Fruit fly (Drosophila melanogaster) whole organism, prepupa: Measurements from ENCODE around the gene CG7900.

ENCODE experiments used
- Blimp-1 ChIP-seq: fragments of 200-800 bp; sonication (Bioruptor generic); optimal IDR thresholded peaks from 3 replicates; lab custom pipeline; 2017; ENCODE audit warnings: missing biosample characterization, missing genetic modification characterization, mild to moderate bottlenecking, moderate library complexity, missing genetic modification reagents
- CG10631 ChIP-seq: fragments of 200-800 bp; sonication (Bioruptor generic); optimal IDR thresholded peaks from 2 replicates; lab custom pipeline; 2016; ENCODE audit warnings: missing biosample characterization, missing genetic modification characterization
- CG10669 ChIP-seq: fragments of 200-800 bp; sonication (Bioruptor generic); optimal IDR thresholded peaks from 3 replicates; lab custom pipeline; 2018; ENCODE audit warnings: missing biosample characterization, mild to moderate bottlenecking, missing genetic modification characterization, moderate library complexity
- CG11762 ChIP-seq: fragments of 200-800 bp; sonication (Bioruptor generic); optimal IDR thresholded peaks from 3 replicates; lab custom pipeline; 2016; ENCODE audit warnings: missing biosample characterization, missing genetic modification characterization; ENCODE audit not compliant: insufficient read depth
- CG11902 ChIP-seq: fragments of 200-800 bp; sonication (Bioruptor generic); optimal IDR thresholded peaks from 3 replicates; lab custom pipeline; 2016; ENCODE audit warnings: missing biosample characterization, missing genetic modification characterization
- CG15336 ChIP-seq: fragments of 200-800 bp; sonication (Bioruptor generic); IDR thresholded peaks from 2 replicates; pipeline ENCODE4 v1.3.6; 2022; ENCODE audit warnings: missing biosample characterization, missing genetic modification characterization
- CG1621 ChIP-seq: fragments of 200-800 bp; sonication (Bioruptor generic); optimal IDR thresholded peaks from 3 replicates; lab custom pipeline; 2018; ENCODE audit warnings: missing biosample characterization, mild to moderate bottlenecking, missing genetic modification characterization
- CG16779 ChIP-seq: fragments of 200-800 bp; sonication (Bioruptor generic); optimal IDR thresholded peaks from 3 replicates; lab custom pipeline; 2017; ENCODE audit warnings: missing biosample characterization, mild to moderate bottlenecking, missing genetic modification characterization
- CG3032 ChIP-seq: fragments of 200-800 bp; optimal IDR thresholded peaks from 2 replicates; lab custom pipeline; 2019; ENCODE audit warnings: missing biosample characterization, mild to moderate bottlenecking, missing genetic modification characterization, moderate library complexity
- CG31627 ChIP-seq: fragments of 200-800 bp; sonication (Bioruptor generic); optimal IDR thresholded peaks from 3 replicates; lab custom pipeline; 2016; ENCODE audit warnings: missing biosample characterization, missing genetic modification characterization
- CG32006 ChIP-seq: fragments of 200-800 bp; sonication (Bioruptor generic); optimal IDR thresholded peaks from 3 replicates; lab custom pipeline; 2017; ENCODE audit warnings: missing biosample characterization, mild to moderate bottlenecking, missing genetic modification characterization
- CG34406 ChIP-seq: fragments of 200-800 bp; sonication (Bioruptor generic); optimal IDR thresholded peaks from 3 replicates; lab custom pipeline; 2016; ENCODE audit warnings: missing biosample characterization, missing genetic modification characterization
- CG3919 ChIP-seq: fragments of 200-800 bp; sonication (Bioruptor generic); optimal IDR thresholded peaks from 3 replicates; lab custom pipeline; 2016; ENCODE audit warnings: missing biosample characterization, missing genetic modification characterization
- CG4318 ChIP-seq: fragments of 200-800 bp; sonication (Bioruptor generic); optimal IDR thresholded peaks from 3 replicates; lab custom pipeline; 2017; ENCODE audit warnings: missing biosample characterization, mild to moderate bottlenecking, missing genetic modification characterization
- CG6163 ChIP-seq: fragments of 200-800 bp; sonication (Bioruptor generic); IDR thresholded peaks from 3 replicates; pipeline ENCODE4 v1.3.6; 2022; ENCODE audit warnings: missing biosample characterization, missing genetic modification characterization
- CG6276 ChIP-seq: fragments of 200-800 bp; sonication (Bioruptor generic); optimal IDR thresholded peaks from 2 replicates; lab custom pipeline; 2017; ENCODE audit warnings: missing biosample characterization, mild to moderate bottlenecking, missing genetic modification characterization
- CG6792 ChIP-seq: fragments of 200-800 bp; sonication (Bioruptor generic); optimal IDR thresholded peaks from 3 replicates; lab custom pipeline; 2016; ENCODE audit warnings: missing biosample characterization, missing genetic modification characterization
- CG6808 ChIP-seq: fragments of 200-800 bp; sonication (Bioruptor generic); optimal IDR thresholded peaks from 3 replicates; lab custom pipeline; 2017; ENCODE audit warnings: missing biosample characterization, missing genetic modification characterization, mild to moderate bottlenecking, moderate library complexity, missing genetic modification reagents
- CG6854 ChIP-seq: fragments of 200-800 bp; sonication (Bioruptor generic); optimal IDR thresholded peaks from 2 replicates; lab custom pipeline; 2017; ENCODE audit warnings: missing biosample characterization, mild to moderate bottlenecking, missing genetic modification characterization
- CG7368 ChIP-seq: fragments of 200-800 bp; sonication (Bioruptor generic); optimal IDR thresholded peaks from 3 replicates; lab custom pipeline; 2016; ENCODE audit warnings: missing biosample characterization, missing genetic modification characterization
- CG8119 ChIP-seq: fragments of 200-800 bp; sonication (Bioruptor generic); IDR thresholded peaks from 3 replicates; pipeline ENCODE4 v1.3.6; 2022; ENCODE audit warnings: missing biosample characterization, missing genetic modification characterization
- CG8319 ChIP-seq: fragments of 200-800 bp; sonication (Bioruptor generic); optimal IDR thresholded peaks from 3 replicates; lab custom pipeline; 2016; ENCODE audit warnings: missing biosample characterization, missing genetic modification characterization
- CG8632 ChIP-seq: fragments of 200-800 bp; sonication (Bioruptor generic); optimal IDR thresholded peaks from 3 replicates; lab custom pipeline; 2016; ENCODE audit warnings: missing biosample characterization, missing genetic modification characterization
- CG9139 ChIP-seq: fragments of 200-800 bp; sonication (Bioruptor generic); optimal IDR thresholded peaks from 3 replicates; lab custom pipeline; 2017; ENCODE audit warnings: missing biosample characterization, mild to moderate bottlenecking, missing genetic modification characterization
- Eip75B ChIP-seq: fragments of 200-800 bp; sonication (Bioruptor generic); optimal IDR thresholded peaks from 3 replicates; lab custom pipeline; 2016; ENCODE audit warnings: missing biosample characterization, missing genetic modification characterization
- Ets96B ChIP-seq: fragments of 200-800 bp; optimal IDR thresholded peaks from 2 replicates; lab custom pipeline; 2019; ENCODE audit warnings: missing biosample characterization, mild to moderate bottlenecking, missing genetic modification characterization, moderate library complexity
- Gug ChIP-seq: fragments of 200-800 bp; sonication (Bioruptor generic); IDR thresholded peaks from 2 replicates; pipeline ENCODE4 v1.3.6; 2022; ENCODE audit warnings: missing biosample characterization, missing genetic modification characterization
- Hr38 ChIP-seq: sonication (Bioruptor generic); optimal IDR thresholded peaks from 2 replicates; lab custom pipeline; 2016; ENCODE audit warnings: missing biosample characterization, missing genetic modification characterization
- Hr39 ChIP-seq: fragments of 200-800 bp; sonication (Bioruptor generic); optimal IDR thresholded peaks from 2 replicates; lab custom pipeline; 2016; ENCODE audit warnings: missing biosample characterization, missing genetic modification characterization
- Met ChIP-seq: fragments of 200-800 bp; sonication (Bioruptor generic); optimal IDR thresholded peaks from 3 replicates; lab custom pipeline; 2016; ENCODE audit warnings: missing biosample characterization, missing genetic modification characterization
- Smox ChIP-seq: fragments of 200-800 bp; sonication (Bioruptor generic); optimal IDR thresholded peaks from 3 replicates; lab custom pipeline; 2016; ENCODE audit warnings: missing biosample characterization, missing genetic modification characterization
- Sox14 ChIP-seq: fragments of 200-800 bp; sonication (Bioruptor generic); optimal IDR thresholded peaks from 3 replicates; lab custom pipeline; 2016; ENCODE audit warnings: missing biosample characterization, missing genetic modification characterization
- Sox15 ChIP-seq: fragments of 200-800 bp; sonication (Bioruptor generic); optimal IDR thresholded peaks from 3 replicates; lab custom pipeline; 2016; ENCODE audit warnings: missing biosample characterization, missing genetic modification characterization
- achi ChIP-seq: fragments of 200-800 bp; sonication (Bioruptor generic); optimal IDR thresholded peaks from 3 replicates; lab custom pipeline; 2016; ENCODE audit warnings: missing biosample characterization, missing genetic modification characterization
- cyc ChIP-seq: fragments of 200-800 bp; sonication (Bioruptor generic); optimal IDR thresholded peaks from 3 replicates; lab custom pipeline; 2016; ENCODE audit warnings: missing biosample characterization, missing genetic modification characterization
- dsx ChIP-seq: fragments of 200-800 bp; optimal IDR thresholded peaks from 3 replicates; lab custom pipeline; 2019; ENCODE audit warnings: missing biosample characterization, mild to moderate bottlenecking, missing genetic modification characterization, moderate library complexity; ENCODE audit not compliant: poor library complexity, severe bottlenecking
- eg ChIP-seq: fragments of 200-800 bp; sonication (Bioruptor generic); IDR thresholded peaks from 3 replicates; pipeline ENCODE4 v1.3.6; 2022; ENCODE audit warnings: missing biosample characterization, missing genetic modification characterization
- esn ChIP-seq: fragments of 200-800 bp; sonication (Bioruptor generic); optimal IDR thresholded peaks from 2 replicates; lab custom pipeline; 2016; ENCODE audit warnings: missing biosample characterization, mild to moderate bottlenecking, missing genetic modification characterization, moderate library complexity
- fd59A ChIP-seq: fragments of 200-800 bp; sonication (Bioruptor generic); optimal IDR thresholded peaks from 2 replicates; lab custom pipeline; 2017; ENCODE audit warnings: missing biosample characterization, mild to moderate bottlenecking, missing genetic modification characterization, missing genetic modification reagents
- fd85E ChIP-seq: fragments of 200-800 bp; sonication (Bioruptor generic); optimal IDR thresholded peaks from 3 replicates; lab custom pipeline; 2016; ENCODE audit warnings: missing biosample characterization, missing genetic modification characterization
- fkh ChIP-seq: fragments of 200-800 bp; sonication (Bioruptor generic); optimal IDR thresholded peaks from 3 replicates; lab custom pipeline; 2017; ENCODE audit warnings: missing biosample characterization, mild to moderate bottlenecking, missing genetic modification characterization, moderate library complexity
- lz ChIP-seq: fragments of 200-800 bp; sonication (Bioruptor generic); optimal IDR thresholded peaks from 3 replicates; lab custom pipeline; 2016; ENCODE audit warnings: missing biosample characterization, missing genetic modification characterization
- net ChIP-seq: fragments of 200-800 bp; sonication (Bioruptor generic); optimal IDR thresholded peaks from 3 replicates; lab custom pipeline; 2016; ENCODE audit warnings: missing biosample characterization, missing genetic modification characterization
- salr ChIP-seq, 2 experiments: fragments of 200-800 bp; sonication (Bioruptor generic); optimal IDR thresholded peaks; 3 replicates each; lab custom pipeline; 2016 to 2018; ENCODE audit warnings: missing biosample characterization in 2 of 2, missing genetic modification characterization in 2 of 2, mild to moderate bottlenecking in 1 of 2
- spab ChIP-seq: fragments of 200-800 bp; sonication (Bioruptor generic); optimal IDR thresholded peaks from 2 replicates; lab custom pipeline; 2017; ENCODE audit warnings: missing biosample characterization, mild to moderate bottlenecking, missing genetic modification characterization, missing genetic modification reagents
- svp ChIP-seq: fragments of 200-800 bp; sonication (Bioruptor generic); peaks from one replicate; lab custom pipeline; 2016; ENCODE audit warnings: missing biosample characterization, missing genetic modification characterization
- vri ChIP-seq: fragments of 200-800 bp; sonication (Bioruptor generic); optimal IDR thresholded peaks from 3 replicates; lab custom pipeline; 2016; ENCODE audit warnings: missing biosample characterization, mild to moderate bottlenecking, missing genetic modification characterization

The CG7900 gene

DNA sequence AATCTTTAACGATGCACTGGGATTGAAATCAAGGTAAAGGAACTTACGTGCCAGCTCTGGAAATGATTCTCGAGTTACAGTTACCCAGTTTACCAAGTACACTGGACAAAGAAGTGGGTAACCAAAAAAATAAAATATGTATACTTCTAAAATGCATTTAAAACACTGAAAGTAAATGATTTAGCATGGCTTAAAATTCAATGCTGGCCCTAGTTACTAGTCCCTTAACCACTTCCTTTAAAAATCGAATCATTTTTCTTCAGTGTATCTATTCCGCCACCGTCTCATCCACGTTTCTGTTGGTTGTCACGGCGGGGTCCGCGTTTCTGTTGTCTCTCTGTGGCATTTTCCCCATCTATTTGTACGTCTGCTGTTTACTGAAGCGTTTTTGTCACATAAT, 21.3 kb upstream of the CG7900 start (continued):
- TF ChIP-seq CG6276 (GFP tag; lab: Kevin White, UChicago) = peak; percentile 1
- TF ChIP-seq CG6854 = no peak
- no peak for TF ChIP-seq Blimp-1 (GFP tag; lab: Kevin White, UChicago)
- no peak for TF ChIP-seq net
- TF ChIP-seq CG1621 = no peak
- peak; percentile 7 for TF ChIP-seq CG3919 (GFP tag; lab: Kevin White, UChicago)
- no peak for TF ChIP-seq fkh
- no peak for TF ChIP-seq fd85E (GFP tag; lab: Kevin White, UChicago)

DNA sequence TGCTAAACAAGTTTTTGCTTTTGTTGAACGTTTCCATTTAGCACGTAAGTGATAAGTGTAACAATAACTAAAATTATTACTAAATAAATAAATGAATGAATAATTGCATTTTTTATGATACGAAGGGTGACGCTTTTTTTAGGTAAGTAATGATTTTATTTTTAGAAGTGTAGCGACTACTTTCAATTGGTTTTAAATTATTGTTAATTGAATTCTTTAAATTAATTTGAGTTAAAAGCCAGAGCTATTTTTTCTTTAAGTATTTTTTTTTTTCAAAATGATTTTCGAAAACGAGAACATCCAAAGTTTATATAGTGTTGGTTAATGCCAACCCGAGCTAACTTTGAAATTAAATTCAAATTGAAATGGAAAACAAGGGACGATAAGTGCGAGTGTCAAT, 7.0 kb upstream of the CG7900 start, which contains the start of gene CG7910:
Gene CG7910 (plus strand): TSS at position 301 of the 400 bp plus-strand sequence.
- TF ChIP-seq CG6276 (GFP tag; lab: Kevin White, UChicago) = no peak
- no peak for TF ChIP-seq CG3919 (GFP tag; lab: Kevin White, UChicago)
- TF ChIP-seq Hr39 (GFP tag; lab: Kevin White, UChicago) = no peak

DNA sequence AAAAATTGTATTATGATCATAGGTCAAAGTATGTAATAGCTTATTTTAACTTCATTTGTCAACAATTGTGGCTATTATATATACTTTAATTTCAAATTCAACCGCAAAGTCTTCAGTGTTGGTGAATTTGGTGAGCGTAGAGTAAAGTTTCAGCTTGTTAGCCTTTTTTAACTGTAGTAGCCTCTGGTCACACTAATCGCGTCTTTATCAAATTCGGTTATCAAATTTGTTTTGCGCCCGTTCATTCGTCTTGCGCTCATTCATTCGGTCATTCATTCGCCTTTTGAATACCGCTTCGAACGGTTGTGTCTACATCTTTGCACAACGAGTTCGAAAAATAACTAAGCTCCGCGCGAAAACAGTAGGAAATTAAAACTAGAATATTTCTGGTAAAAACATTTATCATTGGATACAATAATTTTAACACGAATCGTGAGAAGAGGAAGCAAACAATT, 11.2 kb downstream of the CG7900 start, which contains the start of gene puc:
Gene puc (plus strand): TSS at position 245 of the 455 bp plus-strand sequence.
- TF ChIP-seq CG6163 (no peak), net (peak; percentile 49), CG6792 (GFP tag; lab: Kevin White, UChicago) (peak; percentile 9), CG3032 (tag; lab: Kevin White, UChicago) (no peak), Eip75B (GFP tag; lab: Kevin White, UChicago) (peak; percentile 14), fd85E (GFP tag; lab: Kevin White, UChicago) (peak; percentile 28), Sox14 (GFP tag; lab: Kevin White, UChicago) (peak; percentile 31), CG9139 (no peak), CG32006 (GFP tag; lab: Kevin White, UChicago) (no peak), Sox15 (GFP tag; lab: Kevin White, UChicago) (no peak), esn (GFP tag; lab: Kevin White, UChicago) (peak; percentile 63), Met (GFP tag; lab: Kevin White, UChicago) (peak; percentile 30), CG8319 (GFP tag; lab: Kevin White, UChicago) (no peak), salr (GFP tag; optimal IDR thresholded peaks at IDR 0.05; lab: Kevin White, UChicago) (no peak), CG11902 (no peak), Blimp-1 (GFP tag; lab: Kevin White, UChicago) (no peak), achi (peak; percentile 34), Ets96B (tag; lab: Kevin White, UChicago) (no peak), CG1621 (no peak), CG15336 (GFP tag; lab: Robert Waterston, UW) (no peak), CG10631 (GFP tag; lab: Kevin White, UChicago) (no peak), CG16779 (peak; percentile 50), svp (GFP tag; lab: Kevin White, UChicago) (peak; percentile 68), spab (GFP tag; lab: Kevin White, UChicago) (no peak), CG34406 (no peak), Hr38 (no peak), dsx (peak; percentile 7), CG11762 (GFP tag; lab: Kevin White, UChicago) (no peak), CG3919 (GFP tag; lab: Kevin White, UChicago) (peak; percentile 63), vri (GFP tag; lab: Kevin White, UChicago) (peak; percentile 83), Gug (GFP tag; lab: Robert Waterston, UW) (no peak), CG31627 (GFP tag; lab: Kevin White, UChicago) (peak; percentile 19), CG7368 (peak; percentile 11), Smox (GFP tag; lab: Kevin White, UChicago) (peak; percentile 31), CG8119 (no peak), CG6808 (no peak), eg (GFP tag; lab: Robert Waterston, UW) (no peak), CG4318 (GFP tag; lab: Kevin White, UChicago) (no peak), CG6854 (peak; percentile 51), CG10669 (no peak), lz (peak; percentile 2), fd59A (GFP tag; lab: Kevin White, UChicago) (no peak), CG8632 (peak; percentile 16), cyc (GFP tag; lab: Kevin White, UChicago) (peak; percentile 9), fkh (peak; percentile 23)
